Fruit fly (Drosophila melanogaster): Measurements from ENCODE around the gene mkg-p.

The mkg-p gene

dm6 chr3L:8395630-8396168 is 9.4 kb downstream of the mkg-p start, which contains the start of gene CG7120 (continued):
- TF ChIP-seq CG8632 (GFP tag; optimal IDR thresholded peaks at IDR 0.05) = no peak
- peak; percentile 19 for TF ChIP-seq CG34406 (GFP tag; optimal IDR thresholded peaks at IDR 0.05)
- TF ChIP-seq Eip75B (GFP tag; optimal IDR thresholded peaks at IDR 0.05) = peak; percentile 16
- TF ChIP-seq Hr4 (GFP tag; optimal IDR thresholded peaks at IDR 0.05) = peak; percentile 46
- peak; percentile 21 for TF ChIP-seq Hr39 (GFP tag; optimal IDR thresholded peaks at IDR 0.05)
- peak; percentile 47 for TF ChIP-seq CG6276 (GFP tag; optimal IDR thresholded peaks at IDR 0.05)
- peak; percentile 35 for TF ChIP-seq esn (GFP tag; optimal IDR thresholded peaks at IDR 0.05)
- TF ChIP-seq Eip78C (GFP tag) = peak; percentile 80
- peak; percentile 41 for TF ChIP-seq Smox (GFP tag; optimal IDR thresholded peaks at IDR 0.05)
- no peak for TF ChIP-seq CG10631 (GFP tag; optimal IDR thresholded peaks at IDR 0.05)
- no peak for TF ChIP-seq Sox15 (GFP tag; optimal IDR thresholded peaks at IDR 0.05)
- TF ChIP-seq CG8319 (GFP tag; optimal IDR thresholded peaks at IDR 0.05) = no peak
- TF ChIP-seq Ets21C (GFP tag; optimal IDR thresholded peaks at IDR 0.05) = no peak
- peak; percentile 55 for TF ChIP-seq cyc (GFP tag; optimal IDR thresholded peaks at IDR 0.05)
- TF ChIP-seq CG8119 (GFP tag; IDR thresholded peaks at IDR 0.05) = 0 out of 3 replicates have a peak, but pooled peaks have one; percentile 16
- peak; percentile 27 for TF ChIP-seq CG31627 (GFP tag; optimal IDR thresholded peaks at IDR 0.05)
- peak; percentile 34 for TF ChIP-seq Met (GFP tag; optimal IDR thresholded peaks at IDR 0.05)
- no peak for TF ChIP-seq CG6808 (GFP tag; optimal IDR thresholded peaks at IDR 0.05)
- TF ChIP-seq CG10669 (GFP tag; optimal IDR thresholded peaks at IDR 0.05) = peak; percentile 43
- TF ChIP-seq acj6 (GFP tag; optimal IDR thresholded peaks at IDR 0.05) = peak; percentile 13
- TF ChIP-seq net (GFP tag; optimal IDR thresholded peaks at IDR 0.05) = no peak

dm6 chr3L:8394944-8395343 is 10.1 kb downstream of the mkg-p start:
- TF ChIP-seq CG8632 (GFP tag; optimal IDR thresholded peaks at IDR 0.05) (no peak), svp (GFP tag) (no peak), pdm3 (GFP tag; optimal IDR thresholded peaks at IDR 0.05) (no peak), CG6792 (GFP tag; optimal IDR thresholded peaks at IDR 0.05) (no peak), Eip78C (GFP tag) (peak; percentile 33), CG31627 (GFP tag; optimal IDR thresholded peaks at IDR 0.05) (no peak), Met (GFP tag; optimal IDR thresholded peaks at IDR 0.05) (no peak)

- TF ChIP-seq CG16779 (tag; optimal IDR thresholded peaks at IDR 0.05) (no peak), fd85E (GFP tag; optimal IDR thresholded peaks at IDR 0.05) (no peak), CG11762 (GFP tag; optimal IDR thresholded peaks at IDR 0.05; ENCODE audit: insufficient read depth) (no peak), CG6808 (GFP tag; optimal IDR thresholded peaks at IDR 0.05) (no peak), CG6792 (GFP tag; optimal IDR thresholded peaks at IDR 0.05) (no peak), Met (GFP tag; optimal IDR thresholded peaks at IDR 0.05) (no peak), CG6163 (GFP tag; IDR thresholded peaks at IDR 0.05) (no peak), CG8319 (GFP tag; optimal IDR thresholded peaks at IDR 0.05) (no peak), CG31627 (GFP tag; optimal IDR thresholded peaks at IDR 0.05) (no peak), Gug (GFP tag; IDR thresholded peaks at IDR 0.05) (no peak), Eip78C (GFP tag) (no peak), CG7368 (GFP tag; optimal IDR thresholded peaks at IDR 0.05) (no peak), Ets21C (GFP tag; optimal IDR thresholded peaks at IDR 0.05) (no peak), svp (GFP tag) (no peak), Sox102F (GFP tag; optimal IDR thresholded peaks at IDR 0.05) (no peak)
Measured at dm6 chr3L:8394132-8394531, 10.9 kb downstream of the mkg-p start.

dm6 chr3L:8393549-8393948 is 11.5 kb downstream of the mkg-p start, which contains the start of gene Jon66Cii:
Jon66Cii (minus strand) TSS chr3L:8393649.
- TF ChIP-seq Met (GFP tag; optimal IDR thresholded peaks at IDR 0.05) = no peak
- no peak for TF ChIP-seq CG10631 (GFP tag; optimal IDR thresholded peaks at IDR 0.05)
- no peak for TF ChIP-seq CG8632 (GFP tag; optimal IDR thresholded peaks at IDR 0.05)
- no peak for TF ChIP-seq Sox102F (GFP tag; optimal IDR thresholded peaks at IDR 0.05)
- no peak for TF ChIP-seq esn (GFP tag; optimal IDR thresholded peaks at IDR 0.05)
- no peak for TF ChIP-seq Ets21C (GFP tag; optimal IDR thresholded peaks at IDR 0.05)
- TF ChIP-seq CG9139 (GFP tag; optimal IDR thresholded peaks at IDR 0.05) = no peak
- TF ChIP-seq Lpt (GFP tag; optimal IDR thresholded peaks at IDR 0.05) = no peak
- TF ChIP-seq CG11294 (GFP tag; IDR thresholded peaks at IDR 0.05) = no peak
